Fruit fly (Drosophila melanogaster) whole organism, pupa: ENCODE results near the gene CG33110.

Experiments used
- CG12605 ChIP-seq: fragments of 200-800 bp; sonication (Bioruptor generic); IDR thresholded peaks from 2 replicates; pipeline ENCODE4 v1.3.6; 2022; ENCODE audit warnings: missing biosample characterization, missing genetic modification characterization
- CG14655 ChIP-seq: fragments of 200-800 bp; sonication (Bioruptor generic); optimal IDR thresholded peaks from 3 replicates; lab custom pipeline; 2017; ENCODE audit warnings: mild to moderate bottlenecking, missing biosample characterization, missing genetic modification reagents, missing genetic modification characterization
- CG15710 ChIP-seq: fragments of 200-800 bp; sonication (Bioruptor generic); optimal IDR thresholded peaks from 2 replicates; lab custom pipeline; 2018; ENCODE audit warnings: missing biosample characterization, mild to moderate bottlenecking, missing genetic modification characterization, moderate library complexity
- CG17806 ChIP-seq: fragments of 200-800 bp; sonication (Bioruptor generic); optimal IDR thresholded peaks from 2 replicates; lab custom pipeline; 2018; ENCODE audit warnings: missing biosample characterization, mild to moderate bottlenecking, missing genetic modification characterization, moderate library complexity
- CG8159 ChIP-seq: fragments of 200-800 bp; sonication (Bioruptor generic); optimal IDR thresholded peaks from 3 replicates; lab custom pipeline; 2018; ENCODE audit warnings: missing biosample characterization, mild to moderate bottlenecking, missing genetic modification characterization, moderate library complexity
- CG9948 ChIP-seq: fragments of 200-800 bp; sonication (Bioruptor generic); optimal IDR thresholded peaks from 2 replicates; lab custom pipeline; 2018; ENCODE audit warnings: missing biosample characterization, mild to moderate bottlenecking, missing genetic modification characterization, moderate library complexity
- Ets98B ChIP-seq: fragments of 200-800 bp; sonication (Bioruptor generic); IDR thresholded peaks from 2 replicates; pipeline ENCODE4 v1.3.6; 2022; ENCODE audit warnings: missing biosample characterization, missing genetic modification characterization
- Pif1B ChIP-seq: fragments of 200-800 bp; sonication (Bioruptor generic); optimal IDR thresholded peaks from 3 replicates; lab custom pipeline; 2016; ENCODE audit warnings: missing biosample characterization, missing genetic modification characterization
- fd96Ca ChIP-seq: fragments of 200-800 bp; sonication (Bioruptor generic); IDR thresholded peaks from 3 replicates; pipeline ENCODE4 v1.3.6; 2022; ENCODE audit warnings: missing biosample characterization, missing genetic modification characterization
- gl ChIP-seq: fragments of 200-800 bp; sonication (Bioruptor generic); optimal IDR thresholded peaks from 2 replicates; lab custom pipeline; 2018; ENCODE audit warnings: missing biosample characterization, mild to moderate bottlenecking, missing genetic modification characterization
- rn ChIP-seq: fragments of 200-800 bp; sonication (Bioruptor generic); IDR thresholded peaks from 2 replicates; pipeline ENCODE4 v1.3.6; 2022; ENCODE audit warnings: missing biosample characterization, missing genetic modification characterization

- TF ChIP-seq CG17806 (tag; lab: Kevin White, UChicago) (no peak), CG9948 (no peak), gl (tag; lab: Kevin White, UChicago) (no peak), Ets98B (GFP tag; lab: Robert Waterston, UW) (no peak), rn (GFP tag; lab: Robert Waterston, UW) (no peak), fd96Ca (no peak), CG12605 (GFP tag; lab: Robert Waterston, UW) (no peak), CG14655 (no peak), CG8159 (no peak), Pif1B (GFP tag; lab: Kevin White, UChicago) (no peak), CG15710 (tag; lab: Kevin White, UChicago) (no peak)
These were observed 1.5 kb upstream of the CG33110 start for dm6 chr3R:22568508-22568907.
